Worm (Caenorhabditis elegans) whole organism, late embryonic: ENCODE results near the gene C13F10.8.
A peak's percentile ranks its signal among the peaks of the same experiment; 100 is the strongest.

Experiments used
- F13H6.1 ChIP-seq: sonication (generic microtip); optimal IDR thresholded peaks from 2 replicates; lab custom pipeline; 2016; ENCODE audit warnings: missing genetic modification characterization, missing compliant biosample characterization
- K09A11.1 ChIP-seq: sonication (generic microtip); optimal IDR thresholded peaks from 2 replicates; lab custom pipeline; 2017; ENCODE audit warnings: antibody characterized with exemption, mild to moderate bottlenecking, missing genetic modification characterization, missing compliant biosample characterization; ENCODE audit not compliant: insufficient read depth
- T23F11.4 ChIP-seq: fragments of 200-800 bp; sonication (Bioruptor generic); optimal IDR thresholded peaks from 2 replicates; lab custom pipeline; 2018; ENCODE audit warnings: mild to moderate bottlenecking, missing genetic modification characterization, missing compliant biosample characterization
- ahr-1 ChIP-seq: sonication (generic microtip); optimal IDR thresholded peaks from 2 replicates; lab custom pipeline; 2016; ENCODE audit warnings: missing genetic modification characterization, missing compliant biosample characterization
- ama-1 ChIP-seq: fragments of 150-350 bp; optimal IDR thresholded peaks from 2 replicates; lab custom pipeline; 2014
- ceh-14 ChIP-seq: sonication (generic microtip); optimal IDR thresholded peaks from 2 replicates; lab custom pipeline; 2016; ENCODE audit warnings: missing genotype, missing genetic modification characterization, missing compliant biosample characterization
- ceh-18 ChIP-seq: sonication (generic microtip); optimal IDR thresholded peaks from 2 replicates; lab custom pipeline; 2016; ENCODE audit warnings: missing genetic modification characterization, missing compliant biosample characterization
- ceh-19 ChIP-seq: fragments of 200-800 bp; sonication (Bioruptor generic); optimal IDR thresholded peaks from 2 replicates; lab custom pipeline; 2018; ENCODE audit warnings: mild to moderate bottlenecking, missing genetic modification characterization, missing compliant biosample characterization
- ceh-2 ChIP-seq: sonication (generic microtip); optimal IDR thresholded peaks from 2 replicates; lab custom pipeline; 2016; ENCODE audit warnings: missing genotype, missing genetic modification characterization, missing compliant biosample characterization
- ceh-22 ChIP-seq: sonication (generic microtip); optimal IDR thresholded peaks from 2 replicates; lab custom pipeline; 2017; ENCODE audit warnings: missing biosample characterization, missing genetic modification characterization
- ceh-30 ChIP-seq: fragments of 150-350 bp; optimal IDR thresholded peaks from 2 replicates; lab custom pipeline; 2014; ENCODE audit warnings: missing biosample characterization, missing genetic modification characterization
- ceh-31 ChIP-seq: sonication (generic microtip); optimal IDR thresholded peaks from 2 replicates; lab custom pipeline; 2016; ENCODE audit warnings: missing genetic modification characterization, missing compliant biosample characterization
- ceh-48 ChIP-seq: sonication (generic microtip); optimal IDR thresholded peaks from 2 replicates; lab custom pipeline; 2016; ENCODE audit warnings: missing genetic modification characterization, inconsistent platforms, missing compliant biosample characterization
- ceh-6 ChIP-seq: fragments of 200-800 bp; sonication (Bioruptor generic); optimal IDR thresholded peaks from 2 replicates; lab custom pipeline; 2018; ENCODE audit warnings: mild to moderate bottlenecking, missing genetic modification characterization, missing compliant biosample characterization
- ceh-9 ChIP-seq: sonication (generic microtip); optimal IDR thresholded peaks from 2 replicates; lab custom pipeline; 2016; ENCODE audit warnings: mild to moderate bottlenecking, missing genetic modification characterization, inconsistent platforms, missing compliant biosample characterization
- che-1 ChIP-seq: sonication (generic microtip); optimal IDR thresholded peaks from 2 replicates; lab custom pipeline; 2016; ENCODE audit warnings: mild to moderate bottlenecking, missing genetic modification characterization, missing compliant biosample characterization
- dmd-4 ChIP-seq: sonication (generic microtip); optimal IDR thresholded peaks from 2 replicates; lab custom pipeline; 2016; ENCODE audit warnings: borderline replicate concordance, missing genetic modification characterization, missing compliant biosample characterization
- dve-1 ChIP-seq: sonication (generic microtip); optimal IDR thresholded peaks from 2 replicates; lab custom pipeline; 2017; ENCODE audit warnings: antibody characterized with exemption, mild to moderate bottlenecking, missing genetic modification characterization, missing compliant biosample characterization
- elt-2 ChIP-seq: sonication (generic microtip); optimal IDR thresholded peaks from 2 replicates; lab custom pipeline; 2016; ENCODE audit warnings: missing genetic modification reagents, missing genetic modification characterization, missing compliant biosample characterization
- elt-4 ChIP-seq: sonication (generic microtip); optimal IDR thresholded peaks from 2 replicates; lab custom pipeline; 2016; ENCODE audit warnings: missing genetic modification characterization, missing compliant biosample characterization
- ets-4 ChIP-seq: sonication (generic microtip); optimal IDR thresholded peaks from 2 replicates; lab custom pipeline; 2016; ENCODE audit warnings: missing genetic modification characterization, missing compliant biosample characterization
- eyg-1 ChIP-seq: sonication (generic microtip); optimal IDR thresholded peaks from 2 replicates; lab custom pipeline; 2016; ENCODE audit warnings: missing genotype, missing genetic modification characterization, missing compliant biosample characterization
- fax-1 ChIP-seq: sonication (generic microtip); optimal IDR thresholded peaks from 2 replicates; lab custom pipeline; 2016; ENCODE audit warnings: missing genotype, missing genetic modification characterization, missing compliant biosample characterization
- fkh-10 ChIP-seq: fragments of 150-350 bp; optimal IDR thresholded peaks from 2 replicates; lab custom pipeline; 2014; ENCODE audit warnings: missing biosample characterization, missing genetic modification reagents, missing genetic modification characterization
- fkh-6 ChIP-seq: sonication (generic microtip); optimal IDR thresholded peaks from 2 replicates; lab custom pipeline; 2016; ENCODE audit warnings: missing genetic modification characterization, missing compliant biosample characterization
- lin-11 ChIP-seq: fragments of 200-800 bp; sonication (Bioruptor generic); optimal IDR thresholded peaks from 2 replicates; lab custom pipeline; 2018; ENCODE audit warnings: mild to moderate bottlenecking, missing genetic modification characterization, missing compliant biosample characterization
- mec-3 ChIP-seq: sonication (generic microtip); optimal IDR thresholded peaks from 2 replicates; lab custom pipeline; 2016; ENCODE audit warnings: borderline replicate concordance, missing genetic modification characterization, missing compliant biosample characterization
- nfya-1 ChIP-seq: sonication (generic microtip); optimal IDR thresholded peaks from 2 replicates; lab custom pipeline; 2017; ENCODE audit warnings: missing genetic modification characterization, mild to moderate bottlenecking, missing compliant biosample characterization, antibody characterized with exemption, moderate library complexity
- nhr-232 ChIP-seq: sonication (generic microtip); optimal IDR thresholded peaks from 2 replicates; lab custom pipeline; 2016; ENCODE audit warnings: missing genetic modification characterization, missing compliant biosample characterization
- npax-4 ChIP-seq: sonication (generic microtip); optimal IDR thresholded peaks from 2 replicates; lab custom pipeline; 2016; ENCODE audit warnings: missing genetic modification characterization, missing compliant biosample characterization
- odd-2 ChIP-seq: sonication (generic microtip); optimal IDR thresholded peaks from 2 replicates; lab custom pipeline; 2017; ENCODE audit warnings: antibody characterized with exemption, mild to moderate bottlenecking, missing genetic modification characterization, missing compliant biosample characterization
- pax-1 ChIP-seq: fragments of 150-350 bp; optimal IDR thresholded peaks from 2 replicates; lab custom pipeline; 2014; ENCODE audit warnings: missing biosample characterization, missing genetic modification characterization
- pha-2 ChIP-seq: sonication (generic microtip); optimal IDR thresholded peaks from 2 replicates; lab custom pipeline; 2017; ENCODE audit warnings: mild to moderate bottlenecking, missing genetic modification characterization, missing compliant biosample characterization
- pha-4 ChIP-seq: fragments of 150-350 bp; optimal IDR thresholded peaks from 2 replicates; lab custom pipeline; 2018; ENCODE audit warnings: missing biosample characterization, missing genetic modification reagents, missing genetic modification characterization
- pqm-1 ChIP-seq: sonication (generic microtip); optimal IDR thresholded peaks from 2 replicates; lab custom pipeline; 2016; ENCODE audit warnings: missing genetic modification characterization, missing compliant biosample characterization
- rnt-1 ChIP-seq: sonication (generic microtip); optimal IDR thresholded peaks from 2 replicates; lab custom pipeline; 2016; ENCODE audit warnings: missing genetic modification characterization, missing compliant biosample characterization
- sdc-2 ChIP-seq: sonication (generic microtip); optimal IDR thresholded peaks from 2 replicates; lab custom pipeline; 2016; ENCODE audit warnings: missing genotype, missing genetic modification characterization, missing compliant biosample characterization
- sox-2 ChIP-seq: fragments of 200-800 bp; sonication (Bioruptor generic); IDR thresholded peaks from 2 replicates; pipeline ENCODE4 v1.3.6; 2022; ENCODE audit warnings: missing genetic modification reagents, missing genetic modification characterization, missing compliant biosample characterization
- syd-9 ChIP-seq: sonication (generic microtip); optimal IDR thresholded peaks from 2 replicates; lab custom pipeline; 2016; ENCODE audit warnings: mild to moderate bottlenecking, missing genetic modification characterization, moderate library complexity, missing compliant biosample characterization
- tbx-7 ChIP-seq: sonication (generic microtip); optimal IDR thresholded peaks from 2 replicates; lab custom pipeline; 2016; ENCODE audit warnings: missing genotype, missing genetic modification characterization, missing compliant biosample characterization
- ttx-3 ChIP-seq: sonication (generic microtip); optimal IDR thresholded peaks from 2 replicates; lab custom pipeline; 2016; ENCODE audit warnings: missing genetic modification reagents, missing genetic modification characterization, missing compliant biosample characterization
- unc-3 ChIP-seq, 2 experiments: fragments of 200-800 bp in 1 of 2; sonication (Bioruptor generic) in 1 of 2; sonication (generic microtip) in 1 of 2; conservative IDR thresholded peaks in 1 of 2; optimal IDR thresholded peaks in 1 of 2; 2 replicates each; pipeline versions ENCODE4 v1.3.6 to Lab custom; 2016 to 2022; ENCODE audit warnings: missing compliant biosample characterization in 2 of 2, missing genetic modification characterization in 2 of 2, missing genetic modification reagents in 1 of 2
- unc-42 ChIP-seq: sonication (generic microtip); optimal IDR thresholded peaks from 2 replicates; lab custom pipeline; 2016; ENCODE audit warnings: missing genotype, missing genetic modification characterization, missing compliant biosample characterization
- unc-55 ChIP-seq: sonication (generic microtip); optimal IDR thresholded peaks from 2 replicates; lab custom pipeline; 2017; ENCODE audit warnings: missing biosample characterization, missing genetic modification reagents, missing genetic modification characterization
- unc-86 ChIP-seq: sonication (generic microtip); optimal IDR thresholded peaks from 2 replicates; lab custom pipeline; 2016; ENCODE audit warnings: missing genetic modification characterization, missing compliant biosample characterization

Gene C13F10.8

DNA sequence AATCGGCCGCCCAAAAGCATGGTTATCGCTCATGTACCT is 16.1 kb upstream of the C13F10.8 start, which contains the start of gene hpo-9:
Gene hpo-9 (minus strand): TSS at position 37 of the 39 bp plus-strand sequence.
- TF ChIP-seq odd-2 (tag; lab: Kevin White, UChicago) (no peak), che-1 (tag; lab: Kevin White, UChicago) (no peak), sox-2 (no peak), elt-4 (tag; lab: Kevin White, UChicago) (no peak), tbx-7 (tag; lab: Kevin White, UChicago) (no peak), K09A11.1 (no peak), npax-4 (tag; lab: Kevin White, UChicago) (no peak), eyg-1 (tag; lab: Kevin White, UChicago) (no peak), pqm-1 (tag; lab: Kevin White, UChicago) (no peak), fax-1 (tag; lab: Kevin White, UChicago) (no peak), ama-1 (lab: Kevin White, UChicago) (no peak), pax-1 (no peak)
- TF ChIP-seq, all 69 proteins: peak for 0

ce11 chrV:7236694-7237093 is 15.9 kb upstream of the C13F10.8 start:
- TF ChIP-seq npax-4 (tag; lab: Kevin White, UChicago): no peak
- TF ChIP-seq ceh-19: no peak
- no peak for TF ChIP-seq unc-42
- no peak for TF ChIP-seq ceh-6 (GFP tag; lab: Kevin White, UChicago)
- no peak for TF ChIP-seq ets-4

DNA sequence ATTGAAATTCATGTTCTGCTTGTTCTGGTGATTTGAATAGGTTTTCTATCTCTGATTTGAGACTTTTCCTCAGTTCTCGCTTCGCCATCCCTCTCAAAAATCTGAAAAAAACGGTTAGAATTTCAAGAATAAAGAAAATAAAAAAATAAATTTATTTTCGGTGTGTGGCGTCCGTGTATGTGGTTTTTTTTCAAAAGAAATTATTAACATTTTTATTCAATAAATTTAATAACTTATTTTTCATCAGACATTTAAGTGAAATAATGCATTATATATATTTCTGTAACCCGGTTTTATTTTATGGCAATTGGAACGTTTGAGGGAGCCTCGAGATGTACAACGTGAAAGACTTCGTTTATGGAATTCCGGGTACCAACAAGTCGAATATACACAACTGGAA is 13.9 kb upstream of the C13F10.8 start, which contains the start of gene C05C8.5:
Gene C05C8.5 (minus strand): TSS at position 101 of the 400 bp plus-strand sequence.
- no peak for TF ChIP-seq ceh-14 (tag; lab: Kevin White, UChicago)
- no peak for TF ChIP-seq pha-4 (tag; lab: Kevin White, UChicago)
- no peak for TF ChIP-seq ceh-18 (tag; lab: Kevin White, UChicago)
- TF ChIP-seq sdc-2: no peak
- TF ChIP-seq ceh-9 (tag; lab: Kevin White, UChicago): no peak
- no peak for TF ChIP-seq ceh-2
- TF ChIP-seq che-1 (tag; lab: Kevin White, UChicago): no peak
- no peak for TF ChIP-seq syd-9 (tag; lab: Kevin White, UChicago)
- TF ChIP-seq nhr-232: no peak
- no peak for TF ChIP-seq ceh-19
- TF ChIP-seq ceh-30 (tag; lab: Kevin White, UChicago): no peak
- no peak for TF ChIP-seq fkh-6 (tag; lab: Kevin White, UChicago)

DNA sequence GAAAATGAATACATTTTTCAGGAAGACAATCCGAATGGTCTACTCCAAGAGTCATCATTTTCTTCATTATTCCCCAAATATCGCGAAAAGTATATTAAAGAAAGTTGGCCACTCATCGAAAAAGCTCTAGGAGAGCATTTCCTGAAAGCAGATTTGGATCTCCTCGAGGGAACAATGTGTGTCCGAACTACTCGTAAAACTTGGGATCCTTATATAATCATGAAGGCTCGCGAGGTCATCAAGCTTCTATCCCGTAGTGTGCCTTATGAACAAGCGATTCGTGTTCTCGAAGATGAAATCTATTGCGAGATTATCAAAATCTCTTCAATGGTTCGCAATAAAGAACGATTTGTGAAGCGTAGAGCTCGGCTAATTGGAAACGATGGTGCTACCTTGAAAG is 10.7 kb upstream of the C13F10.8 start:
- TF ChIP-seq fkh-10 (no peak), unc-86 (tag; lab: Kevin White, UChicago) (no peak), dve-1 (tag; lab: Kevin White, UChicago) (no peak), npax-4 (tag; lab: Kevin White, UChicago) (no peak), pha-4 (tag; lab: Kevin White, UChicago) (no peak), ceh-19 (no peak), sdc-2 (no peak), mec-3 (tag; lab: Kevin White, UChicago) (no peak), ceh-31 (tag; lab: Kevin White, UChicago) (no peak)

DNA sequence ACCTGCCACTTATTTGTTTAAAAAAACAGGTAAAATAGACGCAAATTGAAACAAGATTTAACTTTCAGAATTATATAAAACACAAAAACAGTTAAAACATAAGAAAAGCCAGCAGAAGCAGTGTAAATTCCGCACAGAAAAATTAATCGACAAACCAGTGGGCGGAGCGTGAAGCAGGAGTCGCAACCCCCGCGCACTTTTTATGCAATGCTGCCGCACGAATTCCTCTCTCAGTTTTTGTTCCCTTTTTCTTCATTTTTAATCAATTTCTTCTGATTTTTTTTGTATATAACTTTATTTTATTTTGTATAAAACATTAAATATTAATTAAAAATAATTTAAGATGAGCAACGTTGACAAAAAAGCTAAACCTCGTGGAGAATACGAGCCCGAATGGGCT is 10.0 kb upstream of the C13F10.8 start, which contains the start of the genes gei-6 and krr-1:
Gene gei-6 (minus strand): TSS at position 2 of the 400 bp plus-strand sequence.
Gene krr-1 (plus strand): TSS at position 344 of the 400 bp plus-strand sequence.
- TF ChIP-seq pha-2 (tag; lab: Kevin White, UChicago) (peak; percentile 85), F13H6.1 (tag; lab: Kevin White, UChicago) (peak; percentile 44), rnt-1 (tag; lab: Kevin White, UChicago) (peak; percentile 58), lin-11 (tag; lab: Kevin White, UChicago) (peak; percentile 74), ttx-3 (tag; lab: Kevin White, UChicago) (peak; percentile 86), unc-3 (GFP tag; conservative IDR thresholded peaks at IDR 0.05; lab: Robert Waterston, UW) (peak; percentile 86), unc-3 (tag; optimal IDR thresholded peaks at IDR 0.05; lab: Kevin White, UChicago) (peak; percentile 86), dve-1 (tag; lab: Kevin White, UChicago) (no peak), ceh-22 (tag; lab: Kevin White, UChicago) (no peak), ceh-30 (tag; lab: Kevin White, UChicago) (no peak), elt-2 (tag; lab: Kevin White, UChicago) (peak; percentile 95), odd-2 (tag; lab: Kevin White, UChicago) (peak; percentile 87), nhr-232 (peak; percentile 60), tbx-7 (tag; lab: Kevin White, UChicago) (peak; percentile 31), fax-1 (tag; lab: Kevin White, UChicago) (peak; percentile 78), sox-2 (peak; percentile 81), unc-55 (GFP tag; lab: Kevin White, UChicago) (no peak), mec-3 (tag; lab: Kevin White, UChicago) (no peak), nfya-1 (tag; lab: Kevin White, UChicago) (peak; percentile 85), K09A11.1 (peak; percentile 93), ceh-48 (tag; lab: Kevin White, UChicago) (peak; percentile 74), ahr-1 (peak; percentile 86), unc-86 (tag; lab: Kevin White, UChicago) (peak; percentile 80), dmd-4 (tag; lab: Kevin White, UChicago) (no peak), T23F11.4 (GFP tag; lab: Kevin White, UChicago) (peak; percentile 35), ceh-19 (peak; percentile 83), pqm-1 (tag; lab: Kevin White, UChicago) (peak; percentile 58)
